Fruit fly (Drosophila melanogaster): ENCODE measurements around the gene Dpck.

The Dpck gene

dm6 chr3R:7066267-7066666 lies 15.7 kb upstream of the Dpck start:
- TF ChIP-seq ttk (optimal IDR thresholded peaks at IDR 0.05): no peak
- TF ChIP-seq Myc (optimal IDR thresholded peaks at IDR 0.05): no peak
- no peak for TF ChIP-seq Sin3A (optimal IDR thresholded peaks at IDR 0.05)
- TF ChIP-seq insv (optimal IDR thresholded peaks at IDR 0.05): no peak
- TF ChIP-seq h (optimal IDR thresholded peaks at IDR 0.05): no peak
- TF ChIP-seq psq (optimal IDR thresholded peaks at IDR 0.05): no peak

- TF ChIP-seq psq (optimal IDR thresholded peaks at IDR 0.05): no peak
- no peak for TF ChIP-seq Myc (optimal IDR thresholded peaks at IDR 0.05)
- TF ChIP-seq insv (optimal IDR thresholded peaks at IDR 0.05): no peak
- TF ChIP-seq Sin3A (optimal IDR thresholded peaks at IDR 0.05): no peak
- no peak for TF ChIP-seq ttk (optimal IDR thresholded peaks at IDR 0.05)
- no peak for TF ChIP-seq h (optimal IDR thresholded peaks at IDR 0.05)
Measured at dm6 chr3R:7067092-7067491, 14.9 kb upstream of the Dpck start, which contains the start of the genes CG1105 and CG1965. Gene CG1105, minus strand, starts transcription at chr3R:7067136. Gene CG1965, plus strand, starts transcription at chr3R:7067401.

- TF ChIP-seq insv (optimal IDR thresholded peaks at IDR 0.05) (no peak), ttk (optimal IDR thresholded peaks at IDR 0.05) (no peak), psq (optimal IDR thresholded peaks at IDR 0.05) (no peak), Myc (optimal IDR thresholded peaks at IDR 0.05) (no peak), Sin3A (optimal IDR thresholded peaks at IDR 0.05) (no peak), h (optimal IDR thresholded peaks at IDR 0.05) (no peak)
Measured at dm6 chr3R:7074297-7075114, 7.5 kb upstream of the Dpck start, which contains the start of the genes Ufl1 and CG1943. Gene Ufl1, minus strand, starts transcription at chr3R:7074452. Gene CG1943, plus strand, starts transcription at chr3R:7074859.

dm6 chr3R:7075115-7075425 lies 6.9 kb upstream of the Dpck start:
- TF ChIP-seq ttk (optimal IDR thresholded peaks at IDR 0.05) (no peak), psq (optimal IDR thresholded peaks at IDR 0.05) (no peak)

- TF ChIP-seq Sin3A (optimal IDR thresholded peaks at IDR 0.05) (no peak), ttk (optimal IDR thresholded peaks at IDR 0.05) (peak; percentile 55)
Measured at dm6 chr3R:7075712-7076183, 6.2 kb upstream of the Dpck start.

dm6 chr3R:7076293-7076981 lies 5.5 kb upstream of the Dpck start:
- TF ChIP-seq ttk (optimal IDR thresholded peaks at IDR 0.05) (no peak), Myc (optimal IDR thresholded peaks at IDR 0.05) (no peak), Sin3A (optimal IDR thresholded peaks at IDR 0.05) (no peak), h (optimal IDR thresholded peaks at IDR 0.05) (no peak), psq (optimal IDR thresholded peaks at IDR 0.05) (no peak), insv (optimal IDR thresholded peaks at IDR 0.05) (no peak)

dm6 chr3R:7079718-7080117 lies 2.3 kb upstream of the Dpck start:
- no peak for TF ChIP-seq ttk (optimal IDR thresholded peaks at IDR 0.05)
- TF ChIP-seq insv (optimal IDR thresholded peaks at IDR 0.05): no peak
- no peak for TF ChIP-seq Myc (optimal IDR thresholded peaks at IDR 0.05)
- TF ChIP-seq Sin3A (optimal IDR thresholded peaks at IDR 0.05): no peak
- no peak for TF ChIP-seq h (optimal IDR thresholded peaks at IDR 0.05)
- TF ChIP-seq psq (optimal IDR thresholded peaks at IDR 0.05): no peak

- TF ChIP-seq Myc (optimal IDR thresholded peaks at IDR 0.05): no peak
- no peak for TF ChIP-seq Sin3A (optimal IDR thresholded peaks at IDR 0.05)
- no peak for TF ChIP-seq h (optimal IDR thresholded peaks at IDR 0.05)
Measured at dm6 chr3R:7080157-7080916, 1.6 kb upstream of the Dpck start, which contains the start of gene Ref1. Gene Ref1, minus strand, starts transcription at chr3R:7080387.

- TF ChIP-seq Myc (optimal IDR thresholded peaks at IDR 0.05) (no peak), psq (optimal IDR thresholded peaks at IDR 0.05) (no peak), ttk (optimal IDR thresholded peaks at IDR 0.05) (no peak), h (optimal IDR thresholded peaks at IDR 0.05) (no peak), Sin3A (optimal IDR thresholded peaks at IDR 0.05) (no peak), insv (optimal IDR thresholded peaks at IDR 0.05) (no peak)
Measured at dm6 chr3R:7083750-7084149, 1.8 kb downstream of the Dpck start.

- TF ChIP-seq h (optimal IDR thresholded peaks at IDR 0.05): no peak
- TF ChIP-seq Myc (optimal IDR thresholded peaks at IDR 0.05): no peak
- no peak for TF ChIP-seq insv (optimal IDR thresholded peaks at IDR 0.05)
- TF ChIP-seq psq (optimal IDR thresholded peaks at IDR 0.05): no peak
- TF ChIP-seq Sin3A (optimal IDR thresholded peaks at IDR 0.05): no peak
- no peak for TF ChIP-seq ttk (optimal IDR thresholded peaks at IDR 0.05)
Measured at dm6 chr3R:7085455-7085854, 3.5 kb downstream of the Dpck start.

dm6 chr3R:7085983-7086376 lies 4.0 kb downstream of the Dpck start, which contains the start of gene Tailor:
Gene Tailor, minus strand, starts transcription at chr3R:7086083.
- TF ChIP-seq h (optimal IDR thresholded peaks at IDR 0.05): no peak
- TF ChIP-seq Myc (optimal IDR thresholded peaks at IDR 0.05): no peak
- no peak for TF ChIP-seq ttk (optimal IDR thresholded peaks at IDR 0.05)
- no peak for TF ChIP-seq insv (optimal IDR thresholded peaks at IDR 0.05)
- TF ChIP-seq Sin3A (optimal IDR thresholded peaks at IDR 0.05): no peak
- TF ChIP-seq psq (optimal IDR thresholded peaks at IDR 0.05): no peak

Data from Kc167 (cell line).